Fruit fly (Drosophila melanogaster) whole organism, wandering third instar larva: ENCODE measurements around the gene ara.

Source experiments
- CrebA ChIP-seq: fragments of 200-800 bp; sonication (Bioruptor generic); optimal IDR thresholded peaks from 2 replicates; lab custom pipeline; 2016; ENCODE audit warnings: missing biosample characterization, mild to moderate bottlenecking, missing genetic modification characterization, borderline replicate concordance
- Dfd ChIP-seq: fragments of >200 bp; optimal IDR thresholded peaks from 2 replicates; lab custom pipeline; 2017; ENCODE audit warnings: missing biosample characterization, missing genetic modification characterization
- HLH106 ChIP-seq: fragments of 200-800 bp; optimal IDR thresholded peaks from 3 replicates; lab custom pipeline; 2019; ENCODE audit warnings: missing biosample characterization, mild to moderate bottlenecking, missing genetic modification characterization, moderate library complexity
- Hr83 ChIP-seq: fragments of 200-300 bp; sonication (Bioruptor generic); optimal IDR thresholded peaks from 2 replicates; lab custom pipeline; 2016; ENCODE audit warnings: missing biosample characterization, mild to moderate bottlenecking, missing genetic modification characterization, moderate library complexity; ENCODE audit not compliant: poor library complexity, severe bottlenecking
- Mio ChIP-seq: sonication (Bioruptor generic); optimal IDR thresholded peaks from 2 replicates; lab custom pipeline; 2016; ENCODE audit warnings: missing biosample characterization, missing genetic modification characterization
- N ChIP-seq: fragments of >200 bp; optimal IDR thresholded peaks from 2 replicates; lab custom pipeline; 2018; ENCODE audit warnings: missing biosample characterization, missing external identifiers, missing genetic modification characterization
- Rel ChIP-seq, 2 experiments: fragments of 200-800 bp; sonication (Bioruptor generic) in 1 of 2; optimal IDR thresholded peaks; 2 replicates in 1 of 2; 3 replicates in 1 of 2; lab custom pipeline; 2016 to 2019; ENCODE audit warnings: mild to moderate bottlenecking in 2 of 2, missing biosample characterization in 2 of 2, missing genetic modification characterization in 2 of 2, moderate library complexity in 1 of 2
- Sp1 ChIP-seq: fragments of 200-800 bp; sonication (Bioruptor generic); optimal IDR thresholded peaks from 3 replicates; lab custom pipeline; 2019; ENCODE audit warnings: missing biosample characterization, mild to moderate bottlenecking, missing genetic modification characterization, moderate library complexity
- br ChIP-seq: fragments of 200-800 bp; sonication (Bioruptor generic); optimal IDR thresholded peaks from 2 replicates; lab custom pipeline; 2016; ENCODE audit warnings: missing biosample characterization, missing genetic modification characterization
- lola ChIP-seq: fragments of >200 bp; optimal IDR thresholded peaks from 2 replicates; lab custom pipeline; 2017; ENCODE audit warnings: missing biosample characterization, missing genetic modification characterization
- pan ChIP-seq: fragments of >200 bp; optimal IDR thresholded peaks from 2 replicates; lab custom pipeline; 2017
- tai ChIP-seq: sonication (Bioruptor generic); optimal IDR thresholded peaks from 2 replicates; lab custom pipeline; 2016; ENCODE audit warnings: missing biosample characterization, missing genetic modification characterization
- usp ChIP-seq: fragments of >200 bp; optimal IDR thresholded peaks from 2 replicates; lab custom pipeline; 2017; ENCODE audit warnings: missing biosample characterization, missing genetic modification characterization

- TF ChIP-seq pan, result no peak
- no peak for TF ChIP-seq Sp1 (GFP tag; lab: Kevin White, UChicago)
- no peak for TF ChIP-seq Hr83
- no peak for TF ChIP-seq Dfd (GFP tag; lab: Kevin White, UChicago)
- TF ChIP-seq CrebA, result no peak
- no peak for TF ChIP-seq usp
- TF ChIP-seq br (GFP tag; lab: Kevin White, UChicago), result no peak
- no peak for TF ChIP-seq tai (GFP tag; lab: Kevin White, UChicago)
- no peak for TF ChIP-seq lola (GFP tag; lab: Kevin White, UChicago)
- no peak for TF ChIP-seq HLH106 (tag; lab: Kevin White, UChicago)
- no peak for TF ChIP-seq N (GFP tag; lab: Kevin White, UChicago)
- no peak for TF ChIP-seq Rel (GFP tag; optimal IDR thresholded peaks at IDR 0.05; lab: Kevin White, UChicago)
- peak; percentile 23 for TF ChIP-seq Rel (tag; optimal IDR thresholded peaks at IDR 0.05; lab: Kevin White, UChicago)
- no peak for TF ChIP-seq Mio (GFP tag; lab: Kevin White, UChicago)
Observed at dm6 chr3L:12566065-12566730, 14.3 kb upstream of the ara start.
